Fruit fly (Drosophila melanogaster) whole organism, embryonic: ENCODE measurements around the gene Idi.
A peak's percentile ranks its signal among the peaks of the same experiment; 100 is the strongest.

Experiments used
- BEAF-32 ChIP-seq: fragments of 200-800 bp; sonication (Bioruptor generic); optimal IDR thresholded peaks from 3 replicates; lab custom pipeline; 2017; ENCODE audit warnings: missing biosample characterization, missing genetic modification characterization, mild to moderate bottlenecking, moderate library complexity, missing genetic modification reagents
- Blimp-1 ChIP-seq: fragments of 200-800 bp; sonication (Bioruptor generic); optimal IDR thresholded peaks from 3 replicates; lab custom pipeline; 2018; ENCODE audit warnings: missing biosample characterization, missing genetic modification characterization, mild to moderate bottlenecking, moderate library complexity, missing genetic modification reagents
- CG10147 ChIP-seq: fragments of 200-800 bp; sonication (Bioruptor generic); optimal IDR thresholded peaks from 2 replicates; lab custom pipeline; 2019; ENCODE audit warnings: missing biosample characterization, mild to moderate bottlenecking, missing genetic modification characterization, moderate library complexity
- CG11456 ChIP-seq: fragments of 200-800 bp; sonication (Bioruptor generic); IDR thresholded peaks from 3 replicates; pipeline ENCODE4 v1.3.6; 2022; ENCODE audit warnings: missing biosample characterization, missing genetic modification characterization
- CG11695 ChIP-seq: fragments of 200-800 bp; sonication (Bioruptor generic); IDR thresholded peaks from 3 replicates; pipeline ENCODE4 v1.3.6; 2022; ENCODE audit warnings: missing biosample characterization, missing genetic modification characterization
- CG11696 ChIP-seq: fragments of 200-800 bp; sonication (Bioruptor generic); IDR thresholded peaks from 2 replicates; pipeline ENCODE4 v1.3.6; 2022; ENCODE audit warnings: missing biosample characterization, missing genetic modification characterization
- CG13296 ChIP-seq: fragments of 200-800 bp; sonication (Bioruptor generic); optimal IDR thresholded peaks from 3 replicates; lab custom pipeline; 2018; ENCODE audit warnings: missing biosample characterization, mild to moderate bottlenecking, missing genetic modification characterization
- CG13424 ChIP-seq: fragments of 200-800 bp; sonication (Bioruptor generic); optimal IDR thresholded peaks from 2 replicates; lab custom pipeline; 2019; ENCODE audit warnings: missing biosample characterization, mild to moderate bottlenecking, missing genetic modification characterization, moderate library complexity
- CG14965 ChIP-seq: fragments of 200-800 bp; sonication (Bioruptor generic); optimal IDR thresholded peaks from 2 replicates; lab custom pipeline; 2016; ENCODE audit warnings: missing biosample characterization, missing genetic modification characterization, borderline replicate concordance
- CG15601 ChIP-seq: fragments of 200-800 bp; sonication (Bioruptor generic); optimal IDR thresholded peaks from 3 replicates; lab custom pipeline; 2019; ENCODE audit warnings: missing biosample characterization, mild to moderate bottlenecking, missing genetic modification characterization, moderate library complexity
- CG15696 ChIP-seq: fragments of 200-800 bp; sonication (Bioruptor generic); optimal IDR thresholded peaks from 2 replicates; lab custom pipeline; 2019; ENCODE audit warnings: missing biosample characterization, mild to moderate bottlenecking, missing genetic modification characterization, moderate library complexity
- CG17385 ChIP-seq: fragments of 200-800 bp; sonication (Bioruptor generic); optimal IDR thresholded peaks from 3 replicates; lab custom pipeline; 2018; ENCODE audit warnings: missing biosample characterization, mild to moderate bottlenecking, missing genetic modification characterization
- CG18262 ChIP-seq: fragments of 200-800 bp; optimal IDR thresholded peaks from 3 replicates; lab custom pipeline; 2019; ENCODE audit warnings: missing biosample characterization, mild to moderate bottlenecking, missing genetic modification characterization, moderate library complexity
- CG18619 ChIP-seq: fragments of 200-800 bp; sonication (Bioruptor generic); optimal IDR thresholded peaks from 3 replicates; lab custom pipeline; 2017; ENCODE audit warnings: missing biosample characterization, mild to moderate bottlenecking, missing genetic modification characterization
- CG4854 ChIP-seq: fragments of 200-800 bp; sonication (Bioruptor generic); optimal IDR thresholded peaks from 2 replicates; lab custom pipeline; 2016; ENCODE audit warnings: missing biosample characterization, missing genetic modification characterization, inconsistent platforms
- CG5245 ChIP-seq: fragments of 200-800 bp; sonication (Bioruptor generic); optimal IDR thresholded peaks from 3 replicates; lab custom pipeline; 2016; ENCODE audit warnings: missing biosample characterization, missing genetic modification characterization
- CG6272 ChIP-seq: fragments of 200-800 bp; sonication (Bioruptor generic); IDR thresholded peaks from 2 replicates; pipeline ENCODE4 v1.3.6; 2022; ENCODE audit warnings: missing biosample characterization, missing genetic modification characterization
- CG8281 ChIP-seq: fragments of 200-800 bp; sonication (Bioruptor generic); optimal IDR thresholded peaks from 2 replicates; lab custom pipeline; 2018; ENCODE audit warnings: missing biosample characterization, mild to moderate bottlenecking, missing genetic modification characterization, moderate library complexity
- CG9797 ChIP-seq: fragments of 200-800 bp; sonication (Bioruptor generic); optimal IDR thresholded peaks from 3 replicates; lab custom pipeline; 2018; ENCODE audit warnings: missing biosample characterization, mild to moderate bottlenecking, missing genetic modification characterization
- CTCF ChIP-seq: fragments of 200-800 bp; sonication (Bioruptor generic); optimal IDR thresholded peaks from 2 replicates; lab custom pipeline; 2017; ENCODE audit warnings: missing biosample characterization, mild to moderate bottlenecking, missing genetic modification characterization, moderate library complexity
- CoRest ChIP-seq: fragments of 200-800 bp; sonication (Bioruptor generic); optimal IDR thresholded peaks from 3 replicates; lab custom pipeline; 2018; ENCODE audit warnings: missing biosample characterization, mild to moderate bottlenecking, missing genetic modification characterization, moderate library complexity
- E2f1 ChIP-seq: fragments of 200-800 bp; sonication (Bioruptor generic); IDR thresholded peaks from 2 replicates; pipeline ENCODE4 v1.3.6; 2022; ENCODE audit warnings: missing biosample characterization, missing genetic modification characterization
- Fer1 ChIP-seq: fragments of 200-800 bp; sonication (Bioruptor generic); optimal IDR thresholded peaks from 2 replicates; lab custom pipeline; 2017; ENCODE audit warnings: missing biosample characterization, mild to moderate bottlenecking, missing genetic modification characterization
- Hmr ChIP-seq: fragments of 200-800 bp; sonication (Bioruptor generic); optimal IDR thresholded peaks from 3 replicates; lab custom pipeline; 2017; ENCODE audit warnings: mild to moderate bottlenecking, missing biosample characterization, missing genetic modification reagents, missing genetic modification characterization
- Mrtf ChIP-seq: fragments of 200-800 bp; sonication (Bioruptor generic); IDR thresholded peaks from 3 replicates; pipeline ENCODE4 v1.3.6; 2022; ENCODE audit warnings: missing biosample characterization, missing genetic modification characterization
- Nf-YA ChIP-seq: fragments of 200-800 bp; sonication (Bioruptor generic); IDR thresholded peaks from 2 replicates; pipeline ENCODE4 v1.3.6; 2022; ENCODE audit warnings: missing biosample characterization, missing genetic modification characterization
- PHDP ChIP-seq: fragments of 200-800 bp; sonication (Bioruptor generic); optimal IDR thresholded peaks from 3 replicates; lab custom pipeline; 2018; ENCODE audit warnings: missing biosample characterization, mild to moderate bottlenecking, missing genetic modification characterization, moderate library complexity
- Poxn ChIP-seq: fragments of 200-800 bp; sonication (Bioruptor generic); IDR thresholded peaks from 2 replicates; pipeline ENCODE4 v1.3.6; 2022; ENCODE audit warnings: missing biosample characterization, missing genetic modification characterization
- bcd ChIP-seq: fragments of 200-800 bp; sonication (Bioruptor generic); optimal IDR thresholded peaks from 2 replicates; lab custom pipeline; 2017; ENCODE audit warnings: missing biosample characterization, mild to moderate bottlenecking, missing genetic modification characterization
- bigmax ChIP-seq: fragments of 200-800 bp; sonication (Bioruptor generic); optimal IDR thresholded peaks from 2 replicates; lab custom pipeline; 2018; ENCODE audit warnings: missing biosample characterization, mild to moderate bottlenecking, missing genetic modification characterization
- caup ChIP-seq: fragments of 200-800 bp; sonication (Bioruptor generic); optimal IDR thresholded peaks from 3 replicates; lab custom pipeline; 2017; ENCODE audit warnings: missing biosample characterization, mild to moderate bottlenecking, missing genetic modification characterization, moderate library complexity; ENCODE audit not compliant: severe bottlenecking
- ci ChIP-seq: fragments of 200-800 bp; sonication (Bioruptor generic); IDR thresholded peaks from 3 replicates; pipeline ENCODE4 v1.3.6; 2022; ENCODE audit warnings: missing biosample characterization, missing genetic modification characterization
- cwo ChIP-seq: fragments of 200-800 bp; sonication (Bioruptor generic); optimal IDR thresholded peaks from 3 replicates; lab custom pipeline; 2017; ENCODE audit warnings: missing biosample characterization, missing genetic modification characterization, mild to moderate bottlenecking, moderate library complexity, missing genetic modification reagents
- dmrt11E ChIP-seq: fragments of 200-800 bp; sonication (Bioruptor generic); optimal IDR thresholded peaks from 3 replicates; lab custom pipeline; 2018; ENCODE audit warnings: missing biosample characterization, mild to moderate bottlenecking, missing genetic modification characterization, moderate library complexity
- esg ChIP-seq: fragments of 200-800 bp; sonication (Bioruptor generic); conservative IDR thresholded peaks from 2 replicates; pipeline ENCODE4 v1.3.6; 2022; ENCODE audit warnings: missing biosample characterization, missing genetic modification characterization
- fd64A ChIP-seq: fragments of 200-800 bp; sonication (Bioruptor generic); optimal IDR thresholded peaks from 3 replicates; lab custom pipeline; 2018; ENCODE audit warnings: missing biosample characterization, mild to moderate bottlenecking, missing genetic modification characterization
- gem ChIP-seq: fragments of 200-800 bp; sonication (Bioruptor generic); optimal IDR thresholded peaks from 2 replicates; lab custom pipeline; 2019; ENCODE audit warnings: missing biosample characterization, mild to moderate bottlenecking, missing genetic modification characterization, moderate library complexity
- gsb ChIP-seq: fragments of 200-800 bp; sonication (Bioruptor generic); IDR thresholded peaks from 2 replicates; pipeline ENCODE4 v1.3.6; 2022; ENCODE audit warnings: missing biosample characterization, missing genetic modification characterization
- hkb ChIP-seq, 2 experiments: fragments of 200-800 bp in 1 of 2; fragments of >200 bp in 1 of 2; sonication (Bioruptor generic) in 1 of 2; IDR thresholded peaks in 1 of 2; optimal IDR thresholded peaks in 1 of 2; 2 replicates each; pipeline versions ENCODE4 v1.3.6 to Lab custom; 2017 to 2022; ENCODE audit warnings: missing biosample characterization in 1 of 2, missing genetic modification characterization in 1 of 2
- jumu ChIP-seq: fragments of 200-800 bp; sonication (Bioruptor generic); optimal IDR thresholded peaks from 3 replicates; lab custom pipeline; 2016; ENCODE audit warnings: missing biosample characterization, missing genetic modification characterization
- kah ChIP-seq: fragments of 200-800 bp; sonication (Bioruptor generic); optimal IDR thresholded peaks from 2 replicates; lab custom pipeline; 2018; ENCODE audit warnings: missing biosample characterization, mild to moderate bottlenecking, missing genetic modification characterization
- maf-S ChIP-seq: fragments of 200-800 bp; sonication (Bioruptor generic); optimal IDR thresholded peaks from 2 replicates; lab custom pipeline; 2016; ENCODE audit warnings: missing biosample characterization, missing genetic modification characterization
- pb ChIP-seq: fragments of 200-800 bp; sonication (Bioruptor generic); optimal IDR thresholded peaks from 3 replicates; lab custom pipeline; 2016; ENCODE audit warnings: missing biosample characterization, missing genetic modification characterization
- pita ChIP-seq: fragments of 200-800 bp; sonication (Bioruptor generic); optimal IDR thresholded peaks from 2 replicates; lab custom pipeline; 2017; ENCODE audit warnings: missing biosample characterization, mild to moderate bottlenecking, missing genetic modification characterization
- sqz ChIP-seq: fragments of 200-800 bp; sonication (Bioruptor generic); optimal IDR thresholded peaks from 3 replicates; lab custom pipeline; 2018; ENCODE audit warnings: missing biosample characterization, mild to moderate bottlenecking, missing genetic modification characterization
- ssp ChIP-seq: fragments of 200-800 bp; sonication (Bioruptor generic); IDR thresholded peaks from 2 replicates; pipeline ENCODE4 v1.3.6; 2022; ENCODE audit warnings: missing biosample characterization, missing genetic modification characterization
- tin ChIP-seq: fragments of 200-800 bp; sonication (Bioruptor generic); optimal IDR thresholded peaks from 3 replicates; lab custom pipeline; 2016; ENCODE audit warnings: missing biosample characterization, missing genetic modification characterization
- trh ChIP-seq: fragments of 200-800 bp; sonication (Bioruptor generic); optimal IDR thresholded peaks from 2 replicates; lab custom pipeline; 2016; ENCODE audit warnings: missing biosample characterization, missing genetic modification characterization
- ttk ChIP-seq: fragments of 200-800 bp; sonication (Bioruptor generic); IDR thresholded peaks from 2 replicates; pipeline ENCODE4 v2.1.2; 2022; ENCODE audit warnings: missing biosample characterization, missing genetic modification characterization
- vvl ChIP-seq: fragments of 200-800 bp; sonication (Bioruptor generic); IDR thresholded peaks from 2 replicates; pipeline ENCODE4 v1.3.6; 2022; ENCODE audit warnings: missing biosample characterization, missing genetic modification characterization
- yki ChIP-seq: fragments of >200 bp; optimal IDR thresholded peaks from 3 replicates; lab custom pipeline; 2018

The Idi gene

DNA sequence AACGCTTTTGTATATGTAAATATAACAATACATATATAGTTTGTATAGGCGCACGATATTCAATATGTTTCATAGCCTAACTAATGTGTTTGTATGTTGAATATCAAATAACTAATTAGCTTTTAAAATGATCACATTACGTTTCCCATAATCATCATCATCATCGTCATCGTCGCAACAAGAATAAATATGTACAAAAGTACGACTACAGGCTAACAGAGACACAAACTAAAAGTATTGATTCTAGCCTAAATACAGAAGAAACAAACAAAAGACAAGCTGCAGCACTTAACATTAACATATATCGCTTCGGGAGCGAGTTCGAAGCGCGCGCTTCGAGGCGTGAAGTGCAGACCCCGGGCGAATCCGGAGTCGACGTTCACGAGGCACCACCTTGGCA, 1.3 kb downstream of the Idi start (continued):
- TF ChIP-seq CoRest (peak; percentile 10), CG6272 (GFP tag; lab: Robert Waterston, UW) (no peak), E2f1 (GFP tag; lab: Robert Waterston, UW) (no peak), Mrtf (GFP tag; lab: Robert Waterston, UW) (no peak), Nf-YA (no peak), CG5245 (GFP tag; lab: Kevin White, UChicago) (no peak), CG9797 (GFP tag; lab: Kevin White, UChicago) (no peak), ttk (GFP tag; lab: Robert Waterston, UW) (no peak), PHDP (tag; lab: Kevin White, UChicago) (peak; percentile 48), CG11695 (GFP tag; lab: Robert Waterston, UW) (0 out of 3 replicates have a peak, but pooled peaks have one; percentile 37), yki (no peak), ci (GFP tag; lab: Robert Waterston, UW) (0 out of 3 replicates have a peak, but pooled peaks have one; percentile 22), gsb (GFP tag; lab: Robert Waterston, UW) (no peak), CG17385 (peak; percentile 11), kah (GFP tag; lab: Kevin White, UChicago) (no peak), ssp (no peak), CG10147 (GFP tag; lab: Kevin White, UChicago) (no peak), bcd (GFP tag; lab: Kevin White, UChicago) (no peak), dmrt11E (tag; lab: Kevin White, UChicago) (no peak), fd64A (GFP tag; lab: Kevin White, UChicago) (peak; percentile 23), caup (GFP tag; lab: Kevin White, UChicago) (peak; percentile 36), pb (GFP tag; lab: Kevin White, UChicago) (no peak), vvl (GFP tag; lab: Robert Waterston, UW) (peak; percentile 25; the same call in 1 of the 2 replicates), bigmax (GFP tag; lab: Kevin White, UChicago) (no peak), CG11696 (GFP tag; lab: Robert Waterston, UW) (no peak), tin (GFP tag; lab: Kevin White, UChicago) (no peak), maf-S (no peak), CG8281 (tag; lab: Kevin White, UChicago) (peak; percentile 32), esg (no peak), CG13296 (peak; percentile 70), cwo (no peak), pita (no peak), BEAF-32 (GFP tag; lab: Kevin White, UChicago) (no peak), hkb (optimal IDR thresholded peaks at IDR 0.05; lab: Kevin White, UChicago) (no peak), hkb (GFP tag; IDR thresholded peaks at IDR 0.05; lab: Robert Waterston, UW) (peak; percentile 47; the same call in 1 of the 2 replicates), Blimp-1 (GFP tag; lab: Kevin White, UChicago) (peak; percentile 36), CG11456 (GFP tag; lab: Robert Waterston, UW) (no peak), CG14965 (GFP tag; lab: Kevin White, UChicago) (no peak), CG18619 (GFP tag; lab: Kevin White, UChicago) (peak; percentile 20), CG18262 (tag; lab: Kevin White, UChicago) (peak; percentile 8), sqz (GFP tag; lab: Kevin White, UChicago) (no peak), Fer1 (GFP tag; lab: Kevin White, UChicago) (peak; percentile 42), Poxn (no peak), CG15601 (tag; lab: Kevin White, UChicago) (peak; percentile 49), CG15696 (tag; lab: Kevin White, UChicago) (no peak), trh (no peak), Hmr (peak; percentile 32), gem (tag; lab: Kevin White, UChicago) (peak; percentile 35), jumu (GFP tag; lab: Kevin White, UChicago) (no peak), CG13424 (tag; lab: Kevin White, UChicago) (peak; percentile 37), CTCF (GFP tag; lab: Kevin White, UChicago) (no peak), CG4854 (no peak)
